Worm (Caenorhabditis elegans) whole organism, early embryonic: ENCODE results near the gene D1005.5.

Experiments used
- B0310.2 ChIP-seq: sonication (generic microtip); optimal IDR thresholded peaks from 2 replicates; lab custom pipeline; 2016; ENCODE audit warnings: mild to moderate bottlenecking, missing genetic modification characterization, missing compliant biosample characterization
- ama-1 ChIP-seq: fragments of 150-350 bp; optimal IDR thresholded peaks from 2 replicates; lab custom pipeline; 2014
- ceh-13 ChIP-seq: fragments of 200-800 bp; sonication (Bioruptor generic); optimal IDR thresholded peaks from 2 replicates; lab custom pipeline; 2018; ENCODE audit warnings: mild to moderate bottlenecking, missing genetic modification characterization, missing compliant biosample characterization
- flt-1 ChIP-seq: fragments of 200-800 bp; sonication (Bioruptor generic); IDR thresholded peaks from 2 replicates; pipeline ENCODE4 v1.3.6; 2022; ENCODE audit warnings: missing genetic modification characterization, missing compliant biosample characterization
- hmbx-1 ChIP-seq: sonication (generic microtip); optimal IDR thresholded peaks from 2 replicates; lab custom pipeline; 2016; ENCODE audit warnings: mild to moderate bottlenecking, missing genetic modification characterization, missing compliant biosample characterization

DNA sequence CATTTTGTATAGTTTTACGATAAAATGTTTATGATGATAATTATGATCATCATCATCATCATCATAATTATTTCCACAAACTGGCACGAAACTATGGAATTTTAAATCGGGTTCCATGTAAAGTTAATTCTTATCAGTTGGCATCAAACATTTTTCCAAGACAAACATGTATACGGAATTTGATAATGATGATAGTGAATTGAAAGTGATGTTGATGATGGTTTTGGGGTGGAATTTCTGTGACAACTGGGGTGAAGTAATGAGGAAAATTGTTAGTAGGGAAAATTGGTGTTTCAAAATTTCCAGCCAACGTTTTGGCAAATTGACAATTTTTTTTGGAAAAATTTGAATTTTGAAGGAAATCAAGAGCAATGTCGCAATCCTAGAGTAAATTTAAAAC lies 13.0 kb downstream of the D1005.5 start:
- TF ChIP-seq ama-1 (no peak), flt-1 (GFP tag; lab: Robert Waterston, UW) (no peak), ceh-13 (GFP tag; lab: Kevin White, UChicago) (no peak), B0310.2 (tag; lab: Kevin White, UChicago) (no peak), hmbx-1 (tag; lab: Kevin White, UChicago) (no peak)
